Fruit fly (Drosophila melanogaster) whole organism, embryonic: ENCODE results near the gene Mst98Ca.

Experiments used
- Antp ChIP-seq: fragments of 200-800 bp; sonication (Bioruptor generic); optimal IDR thresholded peaks from 3 replicates; lab custom pipeline; 2016; ENCODE audit warnings: missing biosample characterization, missing genetic modification characterization
- Awh ChIP-seq: fragments of 200-800 bp; sonication (Bioruptor generic); IDR thresholded peaks from 2 replicates; pipeline ENCODE4, ENCODE4 v1.3.6; 2022; ENCODE audit warnings: missing biosample characterization, missing genetic modification characterization
- Bdp1 ChIP-seq: fragments of 200-800 bp; sonication (Bioruptor generic); optimal IDR thresholded peaks from 3 replicates; lab custom pipeline; 2016; ENCODE audit warnings: missing biosample characterization, missing genetic modification characterization
- Blimp-1 ChIP-seq: fragments of 200-800 bp; sonication (Bioruptor generic); optimal IDR thresholded peaks from 3 replicates; lab custom pipeline; 2018; ENCODE audit warnings: missing biosample characterization, missing genetic modification characterization, mild to moderate bottlenecking, moderate library complexity, missing genetic modification reagents
- CG10147 ChIP-seq: fragments of 200-800 bp; sonication (Bioruptor generic); optimal IDR thresholded peaks from 2 replicates; lab custom pipeline; 2019; ENCODE audit warnings: missing biosample characterization, mild to moderate bottlenecking, missing genetic modification characterization, moderate library complexity
- CG10274 ChIP-seq: fragments of 200-800 bp; sonication (Bioruptor generic); optimal IDR thresholded peaks from 3 replicates; lab custom pipeline; 2017; ENCODE audit warnings: missing biosample characterization, mild to moderate bottlenecking, missing genetic modification characterization
- CG10543 ChIP-seq: fragments of 200-800 bp; sonication (Bioruptor generic); optimal IDR thresholded peaks from 3 replicates; lab custom pipeline; 2017; ENCODE audit warnings: missing biosample characterization, mild to moderate bottlenecking, missing genetic modification characterization, moderate library complexity
- CG12155 ChIP-seq: fragments of 200-800 bp; sonication (Bioruptor generic); optimal IDR thresholded peaks from 3 replicates; lab custom pipeline; 2016; ENCODE audit warnings: missing biosample characterization, missing genetic modification characterization
- CG12219 ChIP-seq: fragments of 200-800 bp; sonication (Bioruptor generic); optimal IDR thresholded peaks from 3 replicates; lab custom pipeline; 2018; ENCODE audit warnings: missing biosample characterization, mild to moderate bottlenecking, missing genetic modification characterization
- CG14667 ChIP-seq: fragments of 200-800 bp; sonication (Bioruptor generic); IDR thresholded peaks from 2 replicates; pipeline ENCODE4 v1.3.6; 2022; ENCODE audit warnings: missing biosample characterization, missing genetic modification characterization
- CG17612 ChIP-seq: fragments of 200-800 bp; sonication (Bioruptor generic); IDR thresholded peaks from 2 replicates; pipeline ENCODE4 v1.3.6; 2022; ENCODE audit warnings: missing biosample characterization, missing genetic modification characterization
- CG17802 ChIP-seq: fragments of 200-800 bp; sonication (Bioruptor generic); optimal IDR thresholded peaks from 2 replicates; lab custom pipeline; 2018; ENCODE audit warnings: missing biosample characterization, mild to moderate bottlenecking, missing genetic modification characterization, moderate library complexity
- CG31365 ChIP-seq: fragments of 200-800 bp; sonication (Bioruptor generic); optimal IDR thresholded peaks from 2 replicates; lab custom pipeline; 2018; ENCODE audit warnings: missing biosample characterization, mild to moderate bottlenecking, missing genetic modification characterization
- CG3281 ChIP-seq: fragments of 200-800 bp; sonication (Bioruptor generic); optimal IDR thresholded peaks from 3 replicates; lab custom pipeline; 2017; ENCODE audit warnings: missing biosample characterization, mild to moderate bottlenecking, missing genetic modification characterization
- CG6683 ChIP-seq: fragments of 200-800 bp; sonication (Bioruptor generic); optimal IDR thresholded peaks from 2 replicates; lab custom pipeline; 2017; ENCODE audit warnings: missing biosample characterization, mild to moderate bottlenecking, missing genetic modification characterization, missing genetic modification reagents
- CG9727 ChIP-seq: fragments of 200-800 bp; sonication (Bioruptor generic); optimal IDR thresholded peaks from 3 replicates; lab custom pipeline; 2017; ENCODE audit warnings: missing biosample characterization, mild to moderate bottlenecking, missing genetic modification characterization
- CTCF ChIP-seq: fragments of 200-800 bp; sonication (Bioruptor generic); optimal IDR thresholded peaks from 2 replicates; lab custom pipeline; 2017; ENCODE audit warnings: missing biosample characterization, mild to moderate bottlenecking, missing genetic modification characterization, moderate library complexity
- CoRest ChIP-seq: fragments of 200-800 bp; sonication (Bioruptor generic); optimal IDR thresholded peaks from 3 replicates; lab custom pipeline; 2018; ENCODE audit warnings: missing biosample characterization, mild to moderate bottlenecking, missing genetic modification characterization, moderate library complexity
- Dbx ChIP-seq: fragments of 200-800 bp; sonication (Bioruptor generic); IDR thresholded peaks from 3 replicates; pipeline ENCODE4 v1.3.6; 2022; ENCODE audit warnings: missing biosample characterization, missing genetic modification characterization
- Dfd ChIP-seq, 2 experiments: fragments of >200 bp; optimal IDR thresholded peaks; 2 replicates each; lab custom pipeline; 2017; ENCODE audit warnings: missing biosample characterization in 2 of 2, missing genetic modification characterization in 2 of 2
- Ets65A ChIP-seq: fragments of 200-800 bp; sonication (Bioruptor generic); peaks from one replicate; lab custom pipeline; 2016; ENCODE audit warnings: missing biosample characterization, missing genetic modification characterization
- H2.0 ChIP-seq: fragments of 200-800 bp; sonication (Bioruptor generic); IDR thresholded peaks from 2 replicates; pipeline ENCODE4 v1.3.6; 2022; ENCODE audit warnings: missing biosample characterization, missing genetic modification characterization
- HLH4C ChIP-seq: fragments of 200-800 bp; sonication (Bioruptor generic); IDR thresholded peaks from 3 replicates; pipeline ENCODE4 v1.3.6; 2022; ENCODE audit warnings: missing biosample characterization, missing genetic modification characterization; ENCODE audit not compliant: partially characterized antibody
- Hsf ChIP-seq: fragments of 200-800 bp; sonication (Bioruptor generic); optimal IDR thresholded peaks from 3 replicates; lab custom pipeline; 2016; ENCODE audit warnings: missing biosample characterization, missing genetic modification characterization
- Jarid2 ChIP-seq: fragments of 200-800 bp; sonication (Bioruptor generic); optimal IDR thresholded peaks from 3 replicates; lab custom pipeline; 2017; ENCODE audit warnings: mild to moderate bottlenecking, missing biosample characterization, missing genetic modification reagents, missing genetic modification characterization
- Med ChIP-seq: fragments of 200-800 bp; sonication (Bioruptor generic); peaks from one replicate; lab custom pipeline; 2016; ENCODE audit warnings: missing biosample characterization, missing genetic modification characterization, mild to moderate bottlenecking, inconsistent platforms, moderate library complexity
- NK7.1 ChIP-seq: fragments of 200-800 bp; sonication (Bioruptor generic); optimal IDR thresholded peaks from 3 replicates; lab custom pipeline; 2016; ENCODE audit warnings: missing biosample characterization, missing genetic modification characterization
- Rfx ChIP-seq: fragments of 200-800 bp; sonication (Bioruptor generic); IDR thresholded peaks from 2 replicates; pipeline ENCODE4 v1.3.6; 2022; ENCODE audit warnings: missing biosample characterization, missing genetic modification characterization
- Stat92E ChIP-seq, 3 experiments: fragments of >200 bp in 2 of 3; fragments of 200-800 bp in 1 of 3; sonication (Bioruptor generic) in 1 of 3; optimal IDR thresholded peaks; 2 replicates each; lab custom pipeline; 2017 to 2019; ENCODE audit warnings: missing biosample characterization in 3 of 3, missing genetic modification characterization in 3 of 3, mild to moderate bottlenecking in 1 of 3, moderate library complexity in 1 of 3
- Taf1 ChIP-seq: fragments of 200-800 bp; sonication (Bioruptor generic); IDR thresholded peaks from 2 replicates; pipeline ENCODE4 v1.3.6; 2022; ENCODE audit warnings: missing biosample characterization, missing genetic modification characterization
- Trl ChIP-seq, 3 experiments: fragments of >200 bp in 2 of 3; fragments of 200-800 bp in 1 of 3; sonication (Bioruptor generic) in 1 of 3; optimal IDR thresholded peaks; 2 replicates in 1 of 3; 3 replicates in 2 of 3; lab custom pipeline; 2016 to 2017; ENCODE audit warnings: missing biosample characterization in 1 of 3, missing genetic modification characterization in 1 of 3
- al ChIP-seq: fragments of 200-800 bp; sonication (Bioruptor generic); IDR thresholded peaks from 2 replicates; pipeline ENCODE4 v1.3.6; 2022; ENCODE audit warnings: missing biosample characterization, missing genetic modification characterization
- ap ChIP-seq: fragments of 200-800 bp; sonication (Bioruptor generic); IDR thresholded peaks from 2 replicates; pipeline ENCODE4 v1.3.6; 2022; ENCODE audit warnings: missing biosample characterization, missing genetic modification characterization
- cwo ChIP-seq: fragments of 200-800 bp; sonication (Bioruptor generic); optimal IDR thresholded peaks from 3 replicates; lab custom pipeline; 2017; ENCODE audit warnings: missing biosample characterization, missing genetic modification characterization, mild to moderate bottlenecking, moderate library complexity, missing genetic modification reagents
- dati ChIP-seq: fragments of 200-800 bp; sonication (Bioruptor generic); IDR thresholded peaks from 2 replicates; pipeline ENCODE4 v1.3.6; 2022; ENCODE audit warnings: missing biosample characterization, missing genetic modification characterization
- gem ChIP-seq: fragments of 200-800 bp; sonication (Bioruptor generic); optimal IDR thresholded peaks from 2 replicates; lab custom pipeline; 2019; ENCODE audit warnings: missing biosample characterization, mild to moderate bottlenecking, missing genetic modification characterization, moderate library complexity
- her ChIP-seq: fragments of 200-800 bp; sonication (Bioruptor generic); optimal IDR thresholded peaks from 2 replicates; lab custom pipeline; 2016; ENCODE audit warnings: missing biosample characterization, missing genetic modification characterization
- inv ChIP-seq: fragments of 200-800 bp; sonication (Bioruptor generic); IDR thresholded peaks from 2 replicates; pipeline ENCODE4 v1.3.6; 2022; ENCODE audit warnings: missing biosample characterization, missing genetic modification characterization; ENCODE audit not compliant: partially characterized antibody
- lola ChIP-seq, 3 experiments: fragments of >200 bp in 2 of 3; fragments of 200-800 bp in 1 of 3; sonication (Bioruptor generic) in 1 of 3; optimal IDR thresholded peaks; 2 replicates each; lab custom pipeline; 2017 to 2019; ENCODE audit warnings: missing biosample characterization in 3 of 3, missing genetic modification characterization in 3 of 3, mild to moderate bottlenecking in 1 of 3, moderate library complexity in 1 of 3
- repo ChIP-seq: fragments of 200-800 bp; sonication (Bioruptor generic); optimal IDR thresholded peaks from 2 replicates; lab custom pipeline; 2016; ENCODE audit warnings: missing biosample characterization, missing genetic modification characterization
- sc ChIP-seq, 3 experiments: fragments of >200 bp in 2 of 3; fragments of 200-800 bp in 1 of 3; sonication (Bioruptor generic) in 1 of 3; optimal IDR thresholded peaks; 2 replicates in 2 of 3; 3 replicates in 1 of 3; lab custom pipeline; 2017; ENCODE audit warnings: mild to moderate bottlenecking in 1 of 3, missing biosample characterization in 1 of 3, missing genetic modification characterization in 1 of 3, missing genetic modification reagents in 1 of 3
- shn ChIP-seq: fragments of 200-800 bp; sonication (Bioruptor generic); optimal IDR thresholded peaks from 3 replicates; lab custom pipeline; 2016; ENCODE audit warnings: missing biosample characterization, missing genetic modification characterization
- so ChIP-seq: fragments of 200-800 bp; sonication (Bioruptor generic); IDR thresholded peaks from 3 replicates; pipeline ENCODE4 v1.3.6; 2022; ENCODE audit warnings: missing biosample characterization, missing genetic modification characterization
- sr ChIP-seq: fragments of 200-800 bp; sonication (Bioruptor generic); IDR thresholded peaks from 3 replicates; pipeline ENCODE4 v1.3.6; 2022; ENCODE audit warnings: missing biosample characterization, missing genetic modification characterization
- sug ChIP-seq: fragments of 200-800 bp; optimal IDR thresholded peaks from 2 replicates; lab custom pipeline; 2019; ENCODE audit warnings: missing biosample characterization, mild to moderate bottlenecking, missing genetic modification characterization, moderate library complexity
- tx ChIP-seq: fragments of 200-800 bp; sonication (Bioruptor generic); optimal IDR thresholded peaks from 2 replicates; lab custom pipeline; 2016; ENCODE audit warnings: missing biosample characterization, missing genetic modification characterization

Gene Mst98Ca

dm6 chr3R:28324834-28325233 lies 33.7 kb downstream of the Mst98Ca start:
- TF ChIP-seq sug (tag; lab: Kevin White, UChicago) (peak; percentile 89), Med (GFP tag; lab: Kevin White, UChicago) (peak; percentile 1), CoRest (no peak), CG10543 (peak; percentile 5), cwo (peak; percentile 23), CG12155 (GFP tag; lab: Kevin White, UChicago) (no peak), Awh (no peak), Trl (optimal IDR thresholded peaks at IDR 0.05; lab: Kevin White, UChicago) (peak; percentile 59 to 78), Trl (GFP tag; optimal IDR thresholded peaks at IDR 0.05; lab: Kevin White, UChicago) (no peak), NK7.1 (GFP tag; lab: Kevin White, UChicago) (no peak), CG3281 (GFP tag; lab: Kevin White, UChicago) (no peak), shn (GFP tag; lab: Kevin White, UChicago) (no peak)
- TF ChIP-seq, all 482 proteins: peak for 5

DNA sequence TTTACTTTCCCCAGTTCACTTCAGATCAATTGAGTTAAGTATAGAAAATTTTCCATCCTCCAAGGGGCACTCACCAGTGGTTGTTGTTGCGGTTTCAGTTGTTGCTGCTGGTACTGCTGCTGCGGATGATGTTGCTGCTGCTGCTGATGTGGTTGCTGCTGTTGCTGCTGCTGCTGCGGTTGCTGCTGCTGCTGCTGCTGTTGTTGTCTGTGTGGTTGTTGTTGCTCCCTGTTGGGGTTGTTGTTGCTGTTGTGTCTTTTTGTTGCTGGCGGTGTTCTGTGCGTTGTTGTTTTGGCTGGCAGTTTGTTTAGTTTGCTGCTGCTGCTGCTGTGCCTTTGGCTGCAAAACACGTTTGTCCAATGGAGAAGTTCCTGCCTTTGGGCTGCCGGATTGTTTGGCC lies 34.3 kb downstream of the Mst98Ca start:
- TF ChIP-seq Jarid2 (GFP tag; lab: Kevin White, UChicago), result no peak
- TF ChIP-seq Ets65A (GFP tag; lab: Kevin White, UChicago), result peak; percentile 42
- peak in 1 of 2 experiments; percentile 87 for TF ChIP-seq Dfd (GFP tag; optimal IDR thresholded peaks at IDR 0.05; lab: Kevin White, UChicago)
- TF ChIP-seq Med (GFP tag; lab: Kevin White, UChicago), result peak; percentile 32

DNA sequence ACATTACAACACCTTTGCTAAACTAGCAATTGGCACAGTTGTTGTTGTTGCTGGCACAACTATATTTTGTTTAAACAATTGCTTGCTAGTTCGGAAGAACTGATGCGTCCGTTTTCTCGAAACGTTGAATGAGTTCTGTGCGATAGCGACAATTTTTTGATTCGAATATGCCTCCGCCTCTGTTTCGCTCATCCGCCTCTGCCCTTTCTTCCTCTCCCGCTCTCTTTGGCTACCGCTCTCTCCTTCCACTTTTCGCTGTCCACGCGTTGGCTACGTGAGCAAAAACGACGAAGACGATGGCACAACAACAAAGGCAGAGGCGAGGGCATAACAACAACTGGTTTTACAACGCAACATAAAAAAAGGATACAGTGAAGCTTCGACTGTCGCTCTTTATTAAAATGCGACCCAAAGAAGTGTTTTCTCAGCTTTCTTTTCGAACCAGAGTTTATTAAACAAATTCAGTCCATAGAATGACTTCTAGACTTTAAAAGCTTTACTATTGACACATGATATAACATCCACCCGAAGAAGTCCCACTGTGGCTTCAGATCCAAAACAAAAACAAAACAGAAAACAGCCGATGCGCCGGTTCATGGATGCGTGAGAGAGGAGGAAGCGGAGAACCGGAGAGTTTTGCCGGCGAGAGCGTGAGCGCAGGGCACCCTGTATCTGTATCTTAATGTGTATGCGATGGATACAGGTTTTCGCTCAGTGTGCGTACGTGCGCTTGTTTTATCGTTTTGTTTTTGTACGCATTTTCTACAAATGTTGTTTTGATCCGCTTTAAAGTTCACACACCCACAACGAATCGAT lies 35.2 kb downstream of the Mst98Ca start:
- TF ChIP-seq her (GFP tag; lab: Kevin White, UChicago) (peak; percentile 99), sr (no peak), CG10274 (peak; percentile 96), dati (GFP tag; lab: Robert Waterston, UW) (no peak), sc (optimal IDR thresholded peaks at IDR 0.05; lab: Kevin White, UChicago) (no peak), sc (GFP tag; optimal IDR thresholded peaks at IDR 0.05; lab: Kevin White, UChicago) (peak; percentile 98), CG17612 (GFP tag; lab: Robert Waterston, UW) (no peak), Taf1 (GFP tag; lab: Robert Waterston, UW) (no peak), ap (GFP tag; lab: Robert Waterston, UW) (no peak), tx (GFP tag; lab: Kevin White, UChicago) (peak; percentile 100), CG14667 (GFP tag; lab: Robert Waterston, UW) (no peak), CTCF (peak; percentile 77), CG12219 (GFP tag; lab: Kevin White, UChicago) (peak; percentile 99), so (GFP tag; lab: Robert Waterston, UW) (no peak), CG9727 (GFP tag; lab: Kevin White, UChicago) (peak; percentile 100), CG10147 (GFP tag; lab: Kevin White, UChicago) (peak; percentile 99), Blimp-1 (GFP tag; lab: Kevin White, UChicago) (peak; percentile 97), repo (GFP tag; lab: Kevin White, UChicago) (peak; percentile 99), Antp (GFP tag; lab: Kevin White, UChicago) (peak; percentile 100), Stat92E (GFP tag; optimal IDR thresholded peaks at IDR 0.05; lab: Kevin White, UChicago) (peak in 1 of 3 experiments; percentile 96), CG31365 (tag; lab: Kevin White, UChicago) (peak; percentile 93), al (no peak), gem (tag; lab: Kevin White, UChicago) (peak; percentile 99), CG6683 (GFP tag; lab: Kevin White, UChicago) (peak; percentile 98), H2.0 (GFP tag; lab: Robert Waterston, UW) (no peak), lola (GFP tag; optimal IDR thresholded peaks at IDR 0.05; lab: Kevin White, UChicago) (peak in 1 of 3 experiments; percentile 99), CG17802 (tag; lab: Kevin White, UChicago) (peak; percentile 92), Hsf (GFP tag; lab: Kevin White, UChicago) (peak; percentile 100), Rfx (no peak), HLH4C (GFP tag; lab: Robert Waterston, UW) (no peak), Bdp1 (GFP tag; lab: Kevin White, UChicago) (peak; percentile 96), Dbx (no peak), inv (no peak)
